Worm (Caenorhabditis elegans) whole organism, young adult: ENCODE measurements around the gene srlf-14.

Experiments
- B0261.1 ChIP-seq: sonication (generic microtip); optimal IDR thresholded peaks from 2 replicates; lab custom pipeline; 2016; ENCODE audit warnings: mild to moderate bottlenecking, missing genetic modification characterization, moderate library complexity, missing compliant biosample characterization
- C06A6.2 ChIP-seq: fragments of 200-800 bp; sonication (Bioruptor generic); conservative IDR thresholded peaks from 2 replicates; pipeline ENCODE4 v1.3.6; 2022; ENCODE audit warnings: missing genetic modification characterization, missing compliant biosample characterization
- D2030.7 ChIP-seq: fragments of 200-800 bp; sonication (Bioruptor generic); IDR thresholded peaks from 2 replicates; pipeline ENCODE4 v1.3.6; 2022; ENCODE audit warnings: missing genetic modification reagents, missing genetic modification characterization, missing compliant biosample characterization
- F33H1.4 ChIP-seq: fragments of 200-800 bp; sonication (Bioruptor generic); IDR thresholded peaks from 2 replicates; pipeline ENCODE4 v1.3.6; 2022; ENCODE audit warnings: missing genetic modification reagents, missing genetic modification characterization, missing compliant biosample characterization
- F39B2.1 ChIP-seq: fragments of 200-800 bp; sonication (Bioruptor generic); IDR thresholded peaks from 2 replicates; pipeline ENCODE4 v1.3.6; 2022; ENCODE audit warnings: missing genetic modification reagents, missing genetic modification characterization, missing compliant biosample characterization
- F57A8.1 ChIP-seq: fragments of 200-800 bp; sonication (Bioruptor generic); optimal IDR thresholded peaks from 2 replicates; lab custom pipeline; 2018; ENCODE audit warnings: mild to moderate bottlenecking, missing genetic modification characterization, moderate library complexity, missing compliant biosample characterization
- F57C9.4 ChIP-seq: sonication (generic microtip); optimal IDR thresholded peaks from 2 replicates; lab custom pipeline; 2017; ENCODE audit warnings: mild to moderate bottlenecking, missing genetic modification characterization, missing compliant biosample characterization
- K11D2.4 ChIP-seq: fragments of 200-800 bp; sonication (Bioruptor generic); IDR thresholded peaks from 2 replicates; pipeline ENCODE4 v1.3.6; 2022; ENCODE audit warnings: missing genetic modification reagents, missing genetic modification characterization, missing compliant biosample characterization
- Y56A3A.18 ChIP-seq: fragments of 200-800 bp; sonication (Bioruptor generic); IDR thresholded peaks from 2 replicates; pipeline ENCODE4 v1.3.6; 2022; ENCODE audit warnings: missing genetic modification reagents, missing genetic modification characterization, missing compliant biosample characterization
- Y79H2A.3 ChIP-seq: fragments of 200-800 bp; sonication (Bioruptor generic); conservative IDR thresholded peaks from 2 replicates; pipeline ENCODE4 v1.3.6; 2022; ENCODE audit warnings: missing genetic modification reagents, missing genetic modification characterization, missing compliant biosample characterization
- akir-1 ChIP-seq: fragments of 200-800 bp; sonication (Bioruptor generic); optimal IDR thresholded peaks from 2 replicates; lab custom pipeline; 2018; ENCODE audit warnings: mild to moderate bottlenecking, missing genetic modification characterization, moderate library complexity, missing compliant biosample characterization
- aptf-2 ChIP-seq: fragments of 200-800 bp; sonication (Bioruptor generic); conservative IDR thresholded peaks from 2 replicates; pipeline ENCODE4 v1.3.6; 2022; ENCODE audit warnings: missing genetic modification reagents, missing genetic modification characterization, missing compliant biosample characterization
- atf-7 ChIP-seq: sonication (generic microtip); optimal IDR thresholded peaks from 2 replicates; lab custom pipeline; 2017; ENCODE audit warnings: mild to moderate bottlenecking, missing genetic modification characterization, missing compliant biosample characterization
- bed-1 ChIP-seq: fragments of 200-800 bp; sonication (Bioruptor generic); IDR thresholded peaks from 2 replicates; pipeline ENCODE4 v1.3.6; 2022; ENCODE audit warnings: missing genetic modification reagents, missing genetic modification characterization, missing compliant biosample characterization
- ceh-79 ChIP-seq: sonication (generic microtip); optimal IDR thresholded peaks from 2 replicates; lab custom pipeline; 2017; ENCODE audit warnings: mild to moderate bottlenecking, missing genetic modification characterization, missing compliant biosample characterization
- dpl-1 ChIP-seq: fragments of 150-350 bp; optimal IDR thresholded peaks from 2 replicates; lab custom pipeline; 2014; ENCODE audit warnings: missing biosample characterization, missing genetic modification reagents, missing genetic modification characterization
- egl-44 ChIP-seq: fragments of 200-800 bp; sonication (Bioruptor generic); IDR thresholded peaks from 2 replicates; pipeline ENCODE4 v1.3.6; 2022; ENCODE audit warnings: missing genetic modification reagents, missing genetic modification characterization, missing compliant biosample characterization
- ekl-4 ChIP-seq: fragments of 200-800 bp; sonication (Bioruptor generic); IDR thresholded peaks from 2 replicates; pipeline ENCODE4 v1.3.6; 2022; ENCODE audit warnings: missing genetic modification reagents, missing genetic modification characterization, missing compliant biosample characterization
- ets-4 ChIP-seq: fragments of 200-800 bp; sonication (Bioruptor generic); optimal IDR thresholded peaks from 2 replicates; lab custom pipeline; 2018; ENCODE audit warnings: mild to moderate bottlenecking, missing genetic modification characterization, missing compliant biosample characterization
- fkh-3 ChIP-seq: sonication (generic microtip); optimal IDR thresholded peaks from 2 replicates; lab custom pipeline; 2016; ENCODE audit warnings: mild to moderate bottlenecking, missing genetic modification characterization, missing compliant biosample characterization
- him-1 ChIP-seq: sonication (generic microtip); optimal IDR thresholded peaks from 2 replicates; lab custom pipeline; 2016; ENCODE audit warnings: missing genotype, missing genetic modification reagents, missing genetic modification characterization, missing compliant biosample characterization
- hlh-12 ChIP-seq: sonication (generic microtip); optimal IDR thresholded peaks from 2 replicates; lab custom pipeline; 2016; ENCODE audit warnings: missing genetic modification characterization, missing compliant biosample characterization
- hlh-26 ChIP-seq: fragments of 200-800 bp; sonication (Bioruptor generic); conservative IDR thresholded peaks from 2 replicates; pipeline ENCODE4 v1.3.6; 2022; ENCODE audit warnings: missing genetic modification reagents, missing genetic modification characterization, missing compliant biosample characterization
- hmg-1.2 ChIP-seq: fragments of 200-800 bp; sonication (Bioruptor generic); IDR thresholded peaks from 2 replicates; pipeline ENCODE4 v1.3.6; 2022; ENCODE audit warnings: missing genetic modification reagents, missing genetic modification characterization, missing compliant biosample characterization
- let-526 ChIP-seq: fragments of 200-800 bp; sonication (Bioruptor generic); IDR thresholded peaks from 2 replicates; pipeline ENCODE4 v1.3.6; 2022; ENCODE audit warnings: missing genetic modification reagents, missing genetic modification characterization, missing compliant biosample characterization
- lin-40 ChIP-seq: sonication (generic microtip); optimal IDR thresholded peaks from 2 replicates; lab custom pipeline; 2016; ENCODE audit warnings: missing genetic modification characterization, mild to moderate bottlenecking, missing compliant biosample characterization, missing genotype, missing genetic modification reagents
- mcd-1 ChIP-seq: fragments of 200-800 bp; sonication (Bioruptor generic); IDR thresholded peaks from 2 replicates; pipeline ENCODE4 v1.3.6; 2022; ENCODE audit warnings: missing genetic modification reagents, missing genetic modification characterization, missing compliant biosample characterization
- mel-28 ChIP-seq: sonication (generic microtip); optimal IDR thresholded peaks from 2 replicates; lab custom pipeline; 2016; ENCODE audit warnings: borderline replicate concordance, mild to moderate bottlenecking, missing genetic modification characterization, missing compliant biosample characterization
- nfya-1 ChIP-seq: sonication (generic microtip); optimal IDR thresholded peaks from 2 replicates; lab custom pipeline; 2017; ENCODE audit warnings: antibody characterized with exemption, missing compliant biosample characterization, missing genetic modification characterization, borderline replicate concordance; ENCODE audit not compliant: insufficient read depth
- nfyb-1 ChIP-seq: fragments of 200-800 bp; sonication (Bioruptor generic); IDR thresholded peaks from 2 replicates; pipeline ENCODE4 v1.3.6; 2022; ENCODE audit warnings: missing genetic modification reagents, missing genetic modification characterization, missing compliant biosample characterization
- nhr-90 ChIP-seq: sonication (generic microtip); optimal IDR thresholded peaks from 2 replicates; lab custom pipeline; 2016; ENCODE audit warnings: missing genotype, mild to moderate bottlenecking, missing genetic modification characterization, missing compliant biosample characterization
- rcor-1 ChIP-seq: fragments of 200-800 bp; sonication (Bioruptor generic); IDR thresholded peaks from 2 replicates; pipeline ENCODE4 v1.3.6; 2022; ENCODE audit warnings: missing genetic modification reagents, missing genetic modification characterization, missing compliant biosample characterization
- snpc-3.4 ChIP-seq: sonication (generic microtip); optimal IDR thresholded peaks from 2 replicates; lab custom pipeline; 2017; ENCODE audit warnings: missing genetic modification characterization, mild to moderate bottlenecking, missing compliant biosample characterization, antibody characterized with exemption, moderate library complexity, missing genotype, missing genetic modification reagents
- tlf-1 ChIP-seq: fragments of 200-800 bp; sonication (Bioruptor generic); optimal IDR thresholded peaks from 2 replicates; lab custom pipeline; 2018; ENCODE audit warnings: mild to moderate bottlenecking, missing genetic modification characterization, missing compliant biosample characterization
- unc-62 ChIP-seq: fragments of 150-350 bp; optimal IDR thresholded peaks from 2 replicates; lab custom pipeline; 2014; ENCODE audit warnings: missing biosample characterization, missing genetic modification reagents, missing genetic modification characterization
- ztf-18 ChIP-seq: sonication (generic microtip); optimal IDR thresholded peaks from 2 replicates; lab custom pipeline; 2016; ENCODE audit warnings: missing genotype, mild to moderate bottlenecking, missing genetic modification characterization, missing compliant biosample characterization

Gene srlf-14

DNA sequence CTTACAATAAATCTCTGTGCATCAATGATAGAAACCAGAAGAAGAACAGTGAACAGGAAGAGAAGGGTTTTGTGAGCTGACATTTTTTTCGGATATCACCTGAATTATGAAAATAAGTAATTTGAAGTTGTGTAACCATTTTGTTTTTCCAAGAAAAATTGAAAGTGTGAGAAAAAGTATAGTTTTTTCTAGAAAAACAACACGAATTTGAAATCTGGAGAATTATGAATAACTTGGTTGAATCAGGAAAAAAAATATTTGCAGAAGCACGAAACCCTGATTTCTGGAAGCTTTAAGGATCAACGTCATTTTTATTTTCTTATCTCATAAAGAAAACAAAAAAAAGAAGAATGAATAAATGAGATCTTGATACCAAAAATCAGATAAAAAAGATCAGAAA is 19.6 kb downstream of the srlf-14 start, which contains the start of gene F13E9.12:
Gene F13E9.12 (minus strand): TSS at position 101 of the 400 bp plus-strand sequence.
- TF ChIP-seq F57C9.4 (tag; lab: Kevin White, UChicago): no peak
- TF ChIP-seq akir-1 (GFP tag; lab: Kevin White, UChicago): no peak
- TF ChIP-seq let-526 (GFP tag; lab: Robert Waterston, UW): no peak
- TF ChIP-seq him-1: no peak
- no peak for TF ChIP-seq rcor-1 (GFP tag; lab: Robert Waterston, UW)
- no peak for TF ChIP-seq ceh-79
- no peak for TF ChIP-seq hlh-26
- no peak for TF ChIP-seq D2030.7
- TF ChIP-seq ztf-18 (tag; lab: Kevin White, UChicago): no peak
- no peak for TF ChIP-seq tlf-1 (GFP tag; lab: Kevin White, UChicago)
- no peak for TF ChIP-seq egl-44
- no peak for TF ChIP-seq aptf-2 (GFP tag; lab: Robert Waterston, UW)

DNA sequence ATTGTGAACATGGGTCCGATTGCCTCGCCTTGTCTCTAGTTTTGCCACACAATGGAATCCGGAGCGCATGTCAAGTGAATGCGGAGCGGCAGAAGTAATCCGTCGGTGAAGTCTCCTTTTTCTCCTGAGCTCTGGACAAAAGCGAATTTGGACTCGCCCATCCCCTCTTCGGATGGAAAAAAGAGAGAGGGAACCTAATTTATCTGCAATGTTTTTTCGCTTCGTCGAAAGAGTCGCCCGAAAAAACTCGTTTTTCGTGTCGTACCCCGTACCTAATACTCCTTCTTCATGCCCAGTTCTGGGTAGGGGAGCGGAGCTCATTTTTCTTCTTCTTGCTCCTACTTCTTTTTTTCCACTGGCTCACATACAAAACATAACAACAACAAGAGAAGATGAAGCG is 24.0 kb downstream of the srlf-14 start:
- TF ChIP-seq Y79H2A.3 (GFP tag; lab: Robert Waterston, UW): no peak
- TF ChIP-seq snpc-3.4 (tag; lab: Kevin White, UChicago): no peak
- no peak for TF ChIP-seq hlh-26
- no peak for TF ChIP-seq unc-62 (GFP tag; lab: Kevin White, UChicago)
- TF ChIP-seq tlf-1 (GFP tag; lab: Kevin White, UChicago): no peak
- TF ChIP-seq atf-7 (tag; lab: Kevin White, UChicago): no peak
- no peak for TF ChIP-seq Y56A3A.18 (GFP tag; lab: Robert Waterston, UW)
- no peak for TF ChIP-seq dpl-1 (GFP tag; lab: Kevin White, UChicago)

DNA sequence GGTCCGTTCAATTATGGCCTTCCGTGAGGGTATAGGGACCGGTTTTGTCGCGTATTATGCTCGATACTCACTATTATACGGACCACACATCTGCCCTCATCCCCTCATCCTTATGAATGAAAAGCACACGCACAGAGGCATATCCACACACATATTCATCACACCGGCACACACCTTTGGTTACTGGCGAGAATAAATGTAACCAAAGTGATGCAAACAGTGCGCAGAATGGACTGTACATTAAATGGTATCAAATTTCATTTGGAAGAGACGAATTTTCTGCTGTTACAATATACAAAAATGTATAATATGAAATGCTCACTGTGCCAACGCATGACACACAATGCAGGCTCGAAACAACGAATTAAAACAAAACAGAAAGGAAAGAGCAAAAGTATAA is 24.5 kb downstream of the srlf-14 start:
- no peak for TF ChIP-seq nhr-90 (tag; lab: Kevin White, UChicago)
- TF ChIP-seq F57A8.1 (GFP tag; lab: Kevin White, UChicago): no peak
- no peak for TF ChIP-seq atf-7 (tag; lab: Kevin White, UChicago)
- TF ChIP-seq bed-1 (GFP tag; lab: Robert Waterston, UW): no peak
- TF ChIP-seq, all 124 proteins: peak for 0

DNA sequence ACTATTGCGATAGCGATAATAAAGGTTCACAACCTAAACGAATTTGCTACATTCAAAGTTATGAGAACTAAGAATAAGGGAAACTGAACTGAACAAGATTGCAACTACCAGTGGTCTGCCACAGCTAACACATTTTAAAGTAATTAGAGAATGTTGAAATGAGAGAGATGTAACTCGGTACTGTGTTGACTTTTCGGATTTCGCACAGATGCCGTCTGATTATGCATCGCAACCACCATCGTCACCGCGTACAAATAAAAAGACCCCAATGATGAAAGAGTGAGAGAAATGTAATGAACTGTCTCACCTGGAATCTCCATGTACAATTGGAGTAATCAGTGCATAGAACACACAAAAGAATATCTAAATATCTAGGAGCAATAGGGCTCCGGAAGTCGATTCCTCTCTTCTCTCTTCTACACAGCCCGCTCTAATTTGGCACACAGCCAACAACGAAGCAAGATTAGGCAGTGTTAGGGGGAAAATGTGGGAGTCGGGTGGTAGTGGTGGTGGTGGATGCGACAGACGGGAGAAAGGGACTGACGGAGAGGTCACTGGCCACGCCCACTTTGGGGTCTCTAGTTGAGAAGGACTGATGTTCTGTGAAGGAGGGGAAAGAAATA is 25.4 kb downstream of the srlf-14 start, which contains the start of gene F13E9.11:
Gene F13E9.11 (minus strand): TSS at position 507 of the 623 bp plus-strand sequence.
- TF ChIP-seq hlh-12 (tag; lab: Kevin White, UChicago) (no peak), lin-40 (no peak), F39B2.1 (GFP tag; lab: Robert Waterston, UW) (no peak), C06A6.2 (GFP tag; lab: Robert Waterston, UW) (no peak), K11D2.4 (GFP tag; lab: Robert Waterston, UW) (no peak), hmg-1.2 (no peak; the same call in 1 of the 2 replicates), fkh-3 (tag; lab: Kevin White, UChicago) (no peak), nfya-1 (tag; lab: Kevin White, UChicago) (no peak), F33H1.4 (GFP tag; lab: Robert Waterston, UW) (no peak), mcd-1 (GFP tag; lab: Robert Waterston, UW) (no peak), snpc-3.4 (tag; lab: Kevin White, UChicago) (no peak), ekl-4 (GFP tag; lab: Robert Waterston, UW) (no peak), unc-62 (GFP tag; lab: Kevin White, UChicago) (no peak), mel-28 (tag; lab: Kevin White, UChicago) (no peak), atf-7 (tag; lab: Kevin White, UChicago) (no peak), ets-4 (GFP tag; lab: Kevin White, UChicago) (no peak), B0261.1 (tag; lab: Kevin White, UChicago) (no peak), nfyb-1 (no peak)
- TF ChIP-seq, all 124 proteins: peak for 0
